Fruit fly (Drosophila melanogaster) whole organism, embryonic: Measurements from ENCODE around the gene GXIVsPLA2.

Experiments
- Aef1 ChIP-seq: fragments of 200-800 bp; sonication (Bioruptor generic); IDR thresholded peaks from 3 replicates; pipeline ENCODE4 v1.3.6; 2022; ENCODE audit warnings: missing biosample characterization, missing genetic modification characterization
- Atf3 ChIP-seq: fragments of 200-800 bp; sonication (Bioruptor generic); optimal IDR thresholded peaks from 3 replicates; lab custom pipeline; 2016; ENCODE audit warnings: missing biosample characterization, missing genetic modification characterization
- CG10209 ChIP-seq: fragments of 200-800 bp; sonication (Bioruptor generic); optimal IDR thresholded peaks from 3 replicates; lab custom pipeline; 2017; ENCODE audit warnings: missing biosample characterization, mild to moderate bottlenecking, missing genetic modification characterization, missing genetic modification reagents
- CG10979 ChIP-seq: fragments of 200-800 bp; sonication (Bioruptor generic); optimal IDR thresholded peaks from 2 replicates; lab custom pipeline; 2018; ENCODE audit warnings: missing biosample characterization, mild to moderate bottlenecking, missing genetic modification characterization, moderate library complexity
- CG11093 ChIP-seq: fragments of 200-800 bp; sonication (Bioruptor generic); IDR thresholded peaks from 3 replicates; pipeline ENCODE4 v1.3.6; 2022; ENCODE audit warnings: missing biosample characterization, missing genetic modification characterization
- CG14014 ChIP-seq: fragments of 200-800 bp; sonication (Bioruptor generic); IDR thresholded peaks from 2 replicates; pipeline ENCODE4 v1.3.6; 2022; ENCODE audit warnings: missing biosample characterization, missing genetic modification characterization
- CG14667 ChIP-seq: fragments of 200-800 bp; sonication (Bioruptor generic); IDR thresholded peaks from 2 replicates; pipeline ENCODE4 v1.3.6; 2022; ENCODE audit warnings: missing biosample characterization, missing genetic modification characterization
- CG1529 ChIP-seq: fragments of 200-800 bp; sonication (Bioruptor generic); optimal IDR thresholded peaks from 3 replicates; lab custom pipeline; 2018; ENCODE audit warnings: missing biosample characterization, missing genetic modification characterization
- CG1647 ChIP-seq: fragments of 200-800 bp; sonication (Bioruptor generic); optimal IDR thresholded peaks from 3 replicates; lab custom pipeline; 2016; ENCODE audit warnings: missing biosample characterization, missing genetic modification characterization
- CG17328 ChIP-seq: fragments of 200-800 bp; sonication (Bioruptor generic); IDR thresholded peaks from 2 replicates; pipeline ENCODE4 v1.3.6; 2022; ENCODE audit warnings: missing biosample characterization, missing genetic modification characterization
- CG32767 ChIP-seq: fragments of 200-800 bp; sonication (Bioruptor generic); IDR thresholded peaks from 2 replicates; pipeline ENCODE4 v1.3.6; 2022; ENCODE audit warnings: missing biosample characterization, missing genetic modification characterization
- CG3726 ChIP-seq: fragments of 200-800 bp; sonication (Bioruptor generic); IDR thresholded peaks from 3 replicates; pipeline ENCODE4, ENCODE4 v1.3.6; 2022; ENCODE audit warnings: missing biosample characterization, missing genetic modification characterization
- CG3838 ChIP-seq: fragments of 200-800 bp; sonication (Bioruptor generic); optimal IDR thresholded peaks from 3 replicates; lab custom pipeline; 2016; ENCODE audit warnings: missing biosample characterization, missing genetic modification characterization
- CG4617 ChIP-seq: fragments of 200-800 bp; sonication (Bioruptor generic); optimal IDR thresholded peaks from 3 replicates; lab custom pipeline; 2016; ENCODE audit warnings: missing biosample characterization, missing genetic modification characterization, borderline replicate concordance
- CG6854 ChIP-seq: fragments of 200-800 bp; sonication (Bioruptor generic); optimal IDR thresholded peaks from 3 replicates; lab custom pipeline; 2017; ENCODE audit warnings: missing biosample characterization, mild to moderate bottlenecking, missing genetic modification characterization
- CG7963 ChIP-seq: fragments of 200-800 bp; sonication (Bioruptor generic); IDR thresholded peaks from 3 replicates; pipeline ENCODE4 v1.3.6; 2022; ENCODE audit warnings: missing biosample characterization, missing genetic modification characterization; ENCODE audit not compliant: partially characterized antibody
- CG8765 ChIP-seq: fragments of 200-800 bp; sonication (Bioruptor generic); IDR thresholded peaks from 2 replicates; pipeline ENCODE4 v1.3.6; 2022; ENCODE audit warnings: missing biosample characterization, missing genetic modification characterization
- CG9437 ChIP-seq: fragments of 200-800 bp; sonication (Bioruptor generic); optimal IDR thresholded peaks from 2 replicates; lab custom pipeline; 2018; ENCODE audit warnings: missing biosample characterization, mild to moderate bottlenecking, missing genetic modification characterization
- CG9932 ChIP-seq: fragments of 200-800 bp; sonication (Bioruptor generic); IDR thresholded peaks from 2 replicates; pipeline ENCODE4 v1.3.6; 2022; ENCODE audit warnings: missing biosample characterization, missing genetic modification characterization
- D ChIP-seq, 2 experiments: fragments of 200-800 bp in 1 of 2; fragments of >200 bp in 1 of 2; sonication (Bioruptor generic) in 1 of 2; optimal IDR thresholded peaks; 2 replicates in 1 of 2; 3 replicates in 1 of 2; lab custom pipeline; 2017; ENCODE audit warnings: mild to moderate bottlenecking in 1 of 2, missing biosample characterization in 1 of 2, missing genetic modification characterization in 1 of 2, missing genetic modification reagents in 1 of 2
- Doc2 ChIP-seq: fragments of 200-800 bp; sonication (Bioruptor generic); IDR thresholded peaks from 2 replicates; pipeline ENCODE4 v1.3.6; 2022; ENCODE audit warnings: missing biosample characterization, missing genetic modification characterization
- Elba2 ChIP-seq: fragments of 200-800 bp; sonication (Bioruptor generic); optimal IDR thresholded peaks from 3 replicates; lab custom pipeline; 2016; ENCODE audit warnings: missing biosample characterization, missing genetic modification characterization
- Hmx ChIP-seq: fragments of 200-800 bp; sonication (Bioruptor generic); optimal IDR thresholded peaks from 2 replicates; lab custom pipeline; 2016; ENCODE audit warnings: missing biosample characterization, missing genetic modification characterization
- Lpt ChIP-seq: fragments of >200 bp; optimal IDR thresholded peaks from 2 replicates; lab custom pipeline; 2018; ENCODE audit warnings: missing biosample characterization, missing genetic modification characterization
- Max ChIP-seq: fragments of 200-800 bp; sonication (Bioruptor generic); optimal IDR thresholded peaks from 2 replicates; lab custom pipeline; 2016; ENCODE audit warnings: missing biosample characterization, mild to moderate bottlenecking, missing genetic modification characterization
- Meics ChIP-seq: fragments of 200-800 bp; sonication (Bioruptor generic); optimal IDR thresholded peaks from 2 replicates; lab custom pipeline; 2017; ENCODE audit warnings: missing biosample characterization, mild to moderate bottlenecking, missing genetic modification characterization
- NC2α ChIP-seq: fragments of 200-800 bp; sonication (Bioruptor generic); optimal IDR thresholded peaks from 2 replicates; lab custom pipeline; 2016; ENCODE audit warnings: missing biosample characterization, missing genetic modification characterization
- Scr ChIP-seq: fragments of 200-800 bp; sonication (Bioruptor generic); IDR thresholded peaks from 2 replicates; pipeline ENCODE4 v1.3.6; 2022; ENCODE audit warnings: missing biosample characterization, missing genetic modification characterization; ENCODE audit not compliant: partially characterized antibody
- ap ChIP-seq: fragments of 200-800 bp; sonication (Bioruptor generic); IDR thresholded peaks from 2 replicates; pipeline ENCODE4 v1.3.6; 2022; ENCODE audit warnings: missing biosample characterization, missing genetic modification characterization
- crol ChIP-seq: fragments of 200-800 bp; sonication (Bioruptor generic); IDR thresholded peaks from 2 replicates; pipeline ENCODE4 v1.3.6; 2022; ENCODE audit warnings: missing biosample characterization, missing genetic modification characterization
- crp ChIP-seq, 2 experiments: fragments of 200-800 bp; sonication (Bioruptor generic); optimal IDR thresholded peaks; 2 replicates in 1 of 2; 3 replicates in 1 of 2; lab custom pipeline; 2017; ENCODE audit warnings: missing biosample characterization in 2 of 2, missing genetic modification characterization in 2 of 2, mild to moderate bottlenecking in 1 of 2, moderate library complexity in 1 of 2
- dysf ChIP-seq: fragments of 200-800 bp; sonication (Bioruptor generic); IDR thresholded peaks from 3 replicates; pipeline ENCODE4 v1.3.6; 2022; ENCODE audit warnings: missing biosample characterization, missing genetic modification characterization
- fd3F ChIP-seq: fragments of 200-800 bp; sonication (Bioruptor generic); optimal IDR thresholded peaks from 2 replicates; lab custom pipeline; 2018; ENCODE audit warnings: missing biosample characterization, mild to moderate bottlenecking, missing genetic modification characterization, moderate library complexity
- fru ChIP-seq: fragments of >200 bp; optimal IDR thresholded peaks from 2 replicates; lab custom pipeline; 2017
- gcm ChIP-seq: fragments of 200-800 bp; sonication (Bioruptor generic); optimal IDR thresholded peaks from 2 replicates; lab custom pipeline; 2019; ENCODE audit warnings: missing biosample characterization, mild to moderate bottlenecking, missing genetic modification characterization, moderate library complexity
- gt ChIP-seq: fragments of 200-800 bp; sonication (Bioruptor generic); IDR thresholded peaks from 2 replicates; pipeline ENCODE4 v1.3.6; 2022; ENCODE audit warnings: missing biosample characterization, missing genetic modification characterization
- hkb ChIP-seq, 2 experiments: fragments of 200-800 bp in 1 of 2; fragments of >200 bp in 1 of 2; sonication (Bioruptor generic) in 1 of 2; IDR thresholded peaks in 1 of 2; optimal IDR thresholded peaks in 1 of 2; 2 replicates each; pipeline versions ENCODE4 v1.3.6 to Lab custom; 2017 to 2022; ENCODE audit warnings: missing biosample characterization in 1 of 2, missing genetic modification characterization in 1 of 2
- hth ChIP-seq: fragments of >200 bp; optimal IDR thresholded peaks from 2 replicates; lab custom pipeline; 2017; ENCODE audit warnings: inconsistent platforms
- lbe ChIP-seq: fragments of 200-800 bp; sonication (Bioruptor generic); optimal IDR thresholded peaks from 2 replicates; lab custom pipeline; 2016; ENCODE audit warnings: missing biosample characterization, mild to moderate bottlenecking, missing genetic modification characterization
- pita ChIP-seq: fragments of 200-800 bp; sonication (Bioruptor generic); optimal IDR thresholded peaks from 2 replicates; lab custom pipeline; 2017; ENCODE audit warnings: missing biosample characterization, mild to moderate bottlenecking, missing genetic modification characterization
- pnt ChIP-seq: fragments of 200-800 bp; sonication (Bioruptor generic); optimal IDR thresholded peaks from 3 replicates; lab custom pipeline; 2016; ENCODE audit warnings: missing biosample characterization, missing genetic modification characterization
- scrt ChIP-seq: fragments of 200-800 bp; sonication (Bioruptor generic); optimal IDR thresholded peaks from 2 replicates; lab custom pipeline; 2018; ENCODE audit warnings: missing biosample characterization, mild to moderate bottlenecking, missing genetic modification characterization, moderate library complexity
- sens ChIP-seq: fragments of 200-800 bp; sonication (Bioruptor generic); peaks from one replicate; lab custom pipeline; 2016; ENCODE audit warnings: missing biosample characterization, missing genetic modification characterization
- sna ChIP-seq: fragments of 200-800 bp; sonication (Bioruptor generic); IDR thresholded peaks from 2 replicates; pipeline ENCODE4 v1.3.6; 2022; ENCODE audit warnings: missing biosample characterization, missing genetic modification characterization; ENCODE audit not compliant: partially characterized antibody
- ssp ChIP-seq: fragments of 200-800 bp; sonication (Bioruptor generic); IDR thresholded peaks from 2 replicates; pipeline ENCODE4 v1.3.6; 2022; ENCODE audit warnings: missing biosample characterization, missing genetic modification characterization
- tup ChIP-seq: fragments of 200-800 bp; sonication (Bioruptor generic); optimal IDR thresholded peaks from 2 replicates; lab custom pipeline; 2016; ENCODE audit warnings: missing biosample characterization, mild to moderate bottlenecking, missing genetic modification characterization, moderate library complexity
- usp ChIP-seq: fragments of >200 bp; optimal IDR thresholded peaks from 2 replicates; lab custom pipeline; 2017; ENCODE audit warnings: missing biosample characterization, missing genetic modification characterization
- wdn ChIP-seq: fragments of 200-800 bp; sonication (Bioruptor generic); IDR thresholded peaks from 2 replicates; pipeline ENCODE4 v1.3.6; 2022; ENCODE audit warnings: missing biosample characterization, missing genetic modification characterization
- yki ChIP-seq: fragments of >200 bp; optimal IDR thresholded peaks from 3 replicates; lab custom pipeline; 2018
- zen ChIP-seq: fragments of 200-800 bp; sonication (Bioruptor generic); optimal IDR thresholded peaks from 3 replicates; lab custom pipeline; 2018; ENCODE audit warnings: missing biosample characterization, mild to moderate bottlenecking, missing genetic modification characterization, moderate library complexity
- zfh2 ChIP-seq: fragments of 200-800 bp; sonication (Bioruptor generic); optimal IDR thresholded peaks from 2 replicates; lab custom pipeline; 2016; ENCODE audit warnings: missing biosample characterization, missing genetic modification characterization

GXIVsPLA2 gene

dm6 chr3L:15999358-16000005 is 44.6 kb downstream of the GXIVsPLA2 start (continued):
- TF ChIP-seq CG9437 (no peak), zen (no peak), gt (GFP tag; lab: Robert Waterston, UW) (no peak), pita (GFP tag; lab: Kevin White, UChicago) (no peak), Aef1 (GFP tag; lab: Robert Waterston, UW) (0 out of 3 replicates have a peak, but pooled peaks have one; percentile 26), sna (no peak), scrt (GFP tag; lab: Kevin White, UChicago) (peak; percentile 36), CG14014 (peak; percentile 65), CG3726 (no peak), dysf (GFP tag; lab: Robert Waterston, UW) (peak; percentile 65; the same call in 1 of the 3 replicates), zfh2 (GFP tag; lab: Kevin White, UChicago) (no peak), hkb (optimal IDR thresholded peaks at IDR 0.05; lab: Kevin White, UChicago) (no peak), hkb (GFP tag; IDR thresholded peaks at IDR 0.05; lab: Robert Waterston, UW) (peak; percentile 49), yki (lab: Kevin White, UChicago) (no peak), Doc2 (GFP tag; lab: Robert Waterston, UW) (no peak), crol (GFP tag; lab: Robert Waterston, UW) (peak; percentile 50), sens (peak; percentile 82), CG9932 (no peak), hth (no peak), CG4617 (GFP tag; lab: Kevin White, UChicago) (no peak), CG17328 (GFP tag; lab: Robert Waterston, UW) (no peak), crp (GFP tag; optimal IDR thresholded peaks at IDR 0.05; lab: Kevin White, UChicago) (no peak), lbe (no peak), Max (GFP tag; lab: Kevin White, UChicago) (no peak), Elba2 (GFP tag; lab: Kevin White, UChicago) (no peak), Hmx (GFP tag; lab: Kevin White, UChicago) (no peak), CG7963 (GFP tag; lab: Robert Waterston, UW) (no peak), ssp (GFP tag; lab: Robert Waterston, UW) (no peak), fru (no peak), CG3838 (GFP tag; lab: Kevin White, UChicago) (no peak), Scr (GFP tag; lab: Robert Waterston, UW) (no peak), CG32767 (0 out of 2 replicates have a peak, but pooled peaks have one; percentile 28), gcm (GFP tag; lab: Kevin White, UChicago) (no peak), Atf3 (GFP tag; lab: Kevin White, UChicago) (peak; percentile 14), CG1647 (GFP tag; lab: Kevin White, UChicago) (no peak), Lpt (no peak), CG10209 (GFP tag; lab: Kevin White, UChicago) (peak; percentile 61), CG11093 (GFP tag; lab: Robert Waterston, UW) (peak; percentile 26; the same call in 1 of the 3 replicates), CG14667 (GFP tag; lab: Robert Waterston, UW) (no peak), tup (GFP tag; lab: Kevin White, UChicago) (no peak), CG8765 (GFP tag; lab: Robert Waterston, UW) (no peak), ap (GFP tag; lab: Robert Waterston, UW) (no peak), CG10979 (peak; percentile 35), fd3F (peak; percentile 41), wdn (GFP tag; lab: Robert Waterston, UW) (no peak), CG6854 (GFP tag; lab: Kevin White, UChicago) (no peak), pnt (GFP tag; lab: Kevin White, UChicago) (no peak), CG1529 (GFP tag; lab: Kevin White, UChicago) (no peak), D (optimal IDR thresholded peaks at IDR 0.05; lab: Kevin White, UChicago) (no peak), D (GFP tag; optimal IDR thresholded peaks at IDR 0.05; lab: Kevin White, UChicago) (no peak), usp (GFP tag; lab: Kevin White, UChicago) (no peak), NC2α (GFP tag; lab: Kevin White, UChicago) (no peak), Meics (peak; percentile 46)
